Fruit fly (Drosophila melanogaster) whole organism, prepupa: Measurements from ENCODE around the gene Acp1.
"Not testable (repeated sequence)": the region's sequence is repeated elsewhere in the genome, so short reads cannot be mapped to it uniquely, and the experiment has no call there.

Source experiments
- Blimp-1 ChIP-seq: fragments of 200-800 bp; sonication (Bioruptor generic); optimal IDR thresholded peaks from 3 replicates; lab custom pipeline; 2017; ENCODE audit warnings: missing biosample characterization, missing genetic modification characterization, mild to moderate bottlenecking, moderate library complexity, missing genetic modification reagents
- CG10631 ChIP-seq: fragments of 200-800 bp; sonication (Bioruptor generic); optimal IDR thresholded peaks from 2 replicates; lab custom pipeline; 2016; ENCODE audit warnings: missing biosample characterization, missing genetic modification characterization
- CG10669 ChIP-seq: fragments of 200-800 bp; sonication (Bioruptor generic); optimal IDR thresholded peaks from 3 replicates; lab custom pipeline; 2018; ENCODE audit warnings: missing biosample characterization, mild to moderate bottlenecking, missing genetic modification characterization, moderate library complexity
- CG11294 ChIP-seq: fragments of 200-800 bp; sonication (Bioruptor generic); IDR thresholded peaks from 2 replicates; pipeline ENCODE4 v1.3.6; 2022; ENCODE audit warnings: missing biosample characterization, missing genetic modification characterization
- CG11902 ChIP-seq: fragments of 200-800 bp; sonication (Bioruptor generic); optimal IDR thresholded peaks from 3 replicates; lab custom pipeline; 2016; ENCODE audit warnings: missing biosample characterization, missing genetic modification characterization
- CG15336 ChIP-seq: fragments of 200-800 bp; sonication (Bioruptor generic); IDR thresholded peaks from 2 replicates; pipeline ENCODE4 v1.3.6; 2022; ENCODE audit warnings: missing biosample characterization, missing genetic modification characterization
- CG1621 ChIP-seq: fragments of 200-800 bp; sonication (Bioruptor generic); optimal IDR thresholded peaks from 3 replicates; lab custom pipeline; 2018; ENCODE audit warnings: missing biosample characterization, mild to moderate bottlenecking, missing genetic modification characterization
- CG31627 ChIP-seq: fragments of 200-800 bp; sonication (Bioruptor generic); optimal IDR thresholded peaks from 3 replicates; lab custom pipeline; 2016; ENCODE audit warnings: missing biosample characterization, missing genetic modification characterization
- CG32006 ChIP-seq: fragments of 200-800 bp; sonication (Bioruptor generic); optimal IDR thresholded peaks from 3 replicates; lab custom pipeline; 2017; ENCODE audit warnings: missing biosample characterization, mild to moderate bottlenecking, missing genetic modification characterization
- CG34406 ChIP-seq: fragments of 200-800 bp; sonication (Bioruptor generic); optimal IDR thresholded peaks from 3 replicates; lab custom pipeline; 2016; ENCODE audit warnings: missing biosample characterization, missing genetic modification characterization
- CG4318 ChIP-seq: fragments of 200-800 bp; sonication (Bioruptor generic); optimal IDR thresholded peaks from 3 replicates; lab custom pipeline; 2017; ENCODE audit warnings: missing biosample characterization, mild to moderate bottlenecking, missing genetic modification characterization
- CG6163 ChIP-seq: fragments of 200-800 bp; sonication (Bioruptor generic); IDR thresholded peaks from 3 replicates; pipeline ENCODE4 v1.3.6; 2022; ENCODE audit warnings: missing biosample characterization, missing genetic modification characterization
- CG6808 ChIP-seq: fragments of 200-800 bp; sonication (Bioruptor generic); optimal IDR thresholded peaks from 3 replicates; lab custom pipeline; 2017; ENCODE audit warnings: missing biosample characterization, missing genetic modification characterization, mild to moderate bottlenecking, moderate library complexity, missing genetic modification reagents
- CG6854 ChIP-seq: fragments of 200-800 bp; sonication (Bioruptor generic); optimal IDR thresholded peaks from 2 replicates; lab custom pipeline; 2017; ENCODE audit warnings: missing biosample characterization, mild to moderate bottlenecking, missing genetic modification characterization
- CG8119 ChIP-seq: fragments of 200-800 bp; sonication (Bioruptor generic); IDR thresholded peaks from 3 replicates; pipeline ENCODE4 v1.3.6; 2022; ENCODE audit warnings: missing biosample characterization, missing genetic modification characterization
- CG8632 ChIP-seq: fragments of 200-800 bp; sonication (Bioruptor generic); optimal IDR thresholded peaks from 3 replicates; lab custom pipeline; 2016; ENCODE audit warnings: missing biosample characterization, missing genetic modification characterization
- CG9139 ChIP-seq: fragments of 200-800 bp; sonication (Bioruptor generic); optimal IDR thresholded peaks from 3 replicates; lab custom pipeline; 2017; ENCODE audit warnings: missing biosample characterization, mild to moderate bottlenecking, missing genetic modification characterization
- Eip93F ChIP-seq: fragments of 200-800 bp; sonication (Bioruptor generic); optimal IDR thresholded peaks from 2 replicates; lab custom pipeline; 2016; ENCODE audit warnings: missing biosample characterization, mild to moderate bottlenecking, missing genetic modification characterization
- Hr38 ChIP-seq: sonication (Bioruptor generic); optimal IDR thresholded peaks from 2 replicates; lab custom pipeline; 2016; ENCODE audit warnings: missing biosample characterization, missing genetic modification characterization
- Hr39 ChIP-seq: fragments of 200-800 bp; sonication (Bioruptor generic); optimal IDR thresholded peaks from 2 replicates; lab custom pipeline; 2016; ENCODE audit warnings: missing biosample characterization, missing genetic modification characterization
- Lpt ChIP-seq: fragments of 200-800 bp; sonication (Bioruptor generic); optimal IDR thresholded peaks from 3 replicates; lab custom pipeline; 2016; ENCODE audit warnings: missing biosample characterization, missing genetic modification characterization
- OdsH ChIP-seq: fragments of 200-800 bp; sonication (Bioruptor generic); optimal IDR thresholded peaks from 3 replicates; lab custom pipeline; 2016; ENCODE audit warnings: missing biosample characterization, missing genetic modification characterization
- achi ChIP-seq: fragments of 200-800 bp; sonication (Bioruptor generic); optimal IDR thresholded peaks from 3 replicates; lab custom pipeline; 2016; ENCODE audit warnings: missing biosample characterization, missing genetic modification characterization
- acj6 ChIP-seq: fragments of 200-800 bp; sonication (Bioruptor generic); optimal IDR thresholded peaks from 3 replicates; lab custom pipeline; 2016; ENCODE audit warnings: missing biosample characterization, missing genetic modification characterization
- eg ChIP-seq: fragments of 200-800 bp; sonication (Bioruptor generic); IDR thresholded peaks from 3 replicates; pipeline ENCODE4 v1.3.6; 2022; ENCODE audit warnings: missing biosample characterization, missing genetic modification characterization
- fd59A ChIP-seq: fragments of 200-800 bp; sonication (Bioruptor generic); optimal IDR thresholded peaks from 2 replicates; lab custom pipeline; 2017; ENCODE audit warnings: missing biosample characterization, mild to moderate bottlenecking, missing genetic modification characterization, missing genetic modification reagents
- fd85E ChIP-seq: fragments of 200-800 bp; sonication (Bioruptor generic); optimal IDR thresholded peaks from 3 replicates; lab custom pipeline; 2016; ENCODE audit warnings: missing biosample characterization, missing genetic modification characterization
- fkh ChIP-seq: fragments of 200-800 bp; sonication (Bioruptor generic); optimal IDR thresholded peaks from 3 replicates; lab custom pipeline; 2017; ENCODE audit warnings: missing biosample characterization, mild to moderate bottlenecking, missing genetic modification characterization, moderate library complexity
- lz ChIP-seq: fragments of 200-800 bp; sonication (Bioruptor generic); optimal IDR thresholded peaks from 3 replicates; lab custom pipeline; 2016; ENCODE audit warnings: missing biosample characterization, missing genetic modification characterization
- net ChIP-seq: fragments of 200-800 bp; sonication (Bioruptor generic); optimal IDR thresholded peaks from 3 replicates; lab custom pipeline; 2016; ENCODE audit warnings: missing biosample characterization, missing genetic modification characterization
- ss ChIP-seq, 2 experiments: fragments of 200-800 bp; sonication (Bioruptor generic); optimal IDR thresholded peaks; 2 replicates in 1 of 2; 3 replicates in 1 of 2; lab custom pipeline; 2017 to 2018; ENCODE audit warnings: mild to moderate bottlenecking in 2 of 2, missing biosample characterization in 2 of 2, missing genetic modification characterization in 2 of 2, moderate library complexity in 1 of 2
- svp ChIP-seq: fragments of 200-800 bp; sonication (Bioruptor generic); peaks from one replicate; lab custom pipeline; 2016; ENCODE audit warnings: missing biosample characterization, missing genetic modification characterization
- topi ChIP-seq: fragments of 200-800 bp; sonication (Bioruptor generic); optimal IDR thresholded peaks from 3 replicates; lab custom pipeline; 2016; ENCODE audit warnings: missing biosample characterization, missing genetic modification characterization

Acp1 gene

DNA sequence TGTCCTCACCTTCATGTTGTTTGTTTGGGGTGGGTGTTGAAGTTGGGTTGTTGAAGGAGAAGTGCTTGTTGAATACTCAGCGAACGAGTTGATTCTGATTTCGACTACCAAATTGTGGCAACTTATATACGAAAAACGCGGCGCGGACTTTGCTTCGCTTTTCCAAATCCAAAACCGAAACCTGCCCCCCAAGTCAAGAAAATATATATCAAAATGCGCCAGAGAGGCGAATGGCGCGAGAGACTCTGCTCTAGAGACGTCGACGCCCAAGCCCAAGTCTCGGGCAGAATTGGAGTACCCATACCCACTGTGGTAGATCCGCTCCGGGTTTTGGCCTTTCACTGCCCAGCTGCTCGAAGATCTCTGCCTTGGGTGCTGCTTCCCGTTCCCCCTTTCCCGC is 3.4 kb upstream of the Acp1 start, which contains the start of gene CG7214:
Gene CG7214 (minus strand): TSS at position 101 of the 400 bp plus-strand sequence.
- TF ChIP-seq fd59A (GFP tag; lab: Kevin White, UChicago) (no peak), lz (GFP tag; lab: Kevin White, UChicago) (no peak), achi (GFP tag; lab: Kevin White, UChicago) (no peak), topi (no peak), CG15336 (no peak), CG9139 (GFP tag; lab: Kevin White, UChicago) (no peak), CG8119 (GFP tag; lab: Robert Waterston, UW) (no peak), Hr38 (GFP tag; lab: Kevin White, UChicago) (no peak), Eip93F (no peak), CG1621 (tag; lab: Kevin White, UChicago) (no peak), CG8632 (GFP tag; lab: Kevin White, UChicago) (no peak), CG34406 (GFP tag; lab: Kevin White, UChicago) (no peak), CG11294 (GFP tag; lab: Robert Waterston, UW) (no peak), CG6163 (GFP tag; lab: Robert Waterston, UW) (no peak), Blimp-1 (GFP tag; lab: Kevin White, UChicago) (no peak), CG10631 (GFP tag; lab: Kevin White, UChicago) (no peak), CG11902 (GFP tag; lab: Kevin White, UChicago) (no peak), CG4318 (GFP tag; lab: Kevin White, UChicago) (no peak), CG32006 (GFP tag; lab: Kevin White, UChicago) (no peak), CG31627 (GFP tag; lab: Kevin White, UChicago) (no peak)

DNA sequence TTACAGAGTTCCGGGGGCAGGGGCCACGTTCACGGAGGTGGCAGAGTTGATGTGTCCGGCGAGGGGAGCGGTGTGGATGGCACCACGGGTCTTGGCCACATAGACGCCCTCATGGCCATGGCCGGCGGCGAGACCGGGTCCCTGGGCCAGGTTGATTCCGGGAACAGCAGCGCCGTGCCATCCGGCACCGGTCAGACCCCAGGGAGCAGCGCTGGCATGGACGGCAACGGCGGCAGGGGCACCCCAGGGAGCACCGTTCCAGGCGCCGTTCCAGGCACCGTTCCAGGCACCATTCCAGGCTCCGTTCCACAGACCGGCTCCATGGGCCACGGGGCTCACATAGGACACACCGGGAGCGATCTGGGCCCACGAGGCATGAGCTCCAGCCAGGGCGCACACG is 2.9 kb upstream of the Acp1 start:
- TF ChIP-seq fkh (GFP tag; lab: Kevin White, UChicago) (no peak), ss (GFP tag; optimal IDR thresholded peaks at IDR 0.05; lab: Kevin White, UChicago) (no peak), OdsH (GFP tag; lab: Kevin White, UChicago) (no peak), net (no peak), svp (GFP tag; lab: Kevin White, UChicago) (no peak)

DNA sequence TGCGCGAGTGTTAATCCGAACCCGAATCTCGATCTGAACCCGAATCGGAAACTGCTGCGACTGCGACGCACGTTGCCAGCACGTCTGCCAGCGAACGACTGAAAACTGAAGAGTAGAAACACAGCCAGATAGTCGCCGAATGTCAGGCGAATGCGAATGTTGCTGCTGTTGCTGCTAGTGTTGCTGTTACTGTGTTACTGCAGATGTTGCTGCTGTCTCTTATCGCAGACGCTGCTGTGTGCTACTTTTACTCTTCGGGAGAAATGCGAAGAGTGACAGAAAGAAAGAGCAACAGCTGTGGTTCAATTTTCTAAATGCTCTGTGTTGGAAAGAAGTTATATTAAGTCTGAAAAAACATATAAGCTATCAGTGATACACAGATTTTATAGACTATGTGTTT is 2.6 kb downstream of the Acp1 start, which contains the start of gene CG31904:
Gene CG31904 (minus strand): TSS at position 101 of the 400 bp plus-strand sequence.
- not testable (repeated sequence) for TF ChIP-seq CG6808 (GFP tag; lab: Kevin White, UChicago); fd85E; net

DNA sequence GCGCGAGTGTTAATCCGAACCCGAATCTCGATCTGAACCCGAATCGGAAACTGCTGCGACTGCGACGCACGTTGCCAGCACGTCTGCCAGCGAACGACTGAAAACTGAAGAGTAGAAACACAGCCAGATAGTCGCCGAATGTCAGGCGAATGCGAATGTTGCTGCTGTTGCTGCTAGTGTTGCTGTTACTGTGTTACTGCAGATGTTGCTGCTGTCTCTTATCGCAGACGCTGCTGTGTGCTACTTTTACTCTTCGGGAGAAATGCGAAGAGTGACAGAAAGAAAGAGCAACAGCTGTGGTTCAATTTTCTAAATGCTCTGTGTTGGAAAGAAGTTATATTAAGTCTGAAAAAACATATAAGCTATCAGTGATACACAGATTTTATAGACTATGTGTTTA is 8.8 kb downstream of the Acp1 start, which contains the start of gene CG13796:
Gene CG13796 (minus strand): TSS at position 101 of the 400 bp plus-strand sequence.
- TF ChIP-seq CG8632 (GFP tag; lab: Kevin White, UChicago); acj6 (GFP tag; lab: Kevin White, UChicago); CG8119 (GFP tag; lab: Robert Waterston, UW): not testable (repeated sequence)

DNA sequence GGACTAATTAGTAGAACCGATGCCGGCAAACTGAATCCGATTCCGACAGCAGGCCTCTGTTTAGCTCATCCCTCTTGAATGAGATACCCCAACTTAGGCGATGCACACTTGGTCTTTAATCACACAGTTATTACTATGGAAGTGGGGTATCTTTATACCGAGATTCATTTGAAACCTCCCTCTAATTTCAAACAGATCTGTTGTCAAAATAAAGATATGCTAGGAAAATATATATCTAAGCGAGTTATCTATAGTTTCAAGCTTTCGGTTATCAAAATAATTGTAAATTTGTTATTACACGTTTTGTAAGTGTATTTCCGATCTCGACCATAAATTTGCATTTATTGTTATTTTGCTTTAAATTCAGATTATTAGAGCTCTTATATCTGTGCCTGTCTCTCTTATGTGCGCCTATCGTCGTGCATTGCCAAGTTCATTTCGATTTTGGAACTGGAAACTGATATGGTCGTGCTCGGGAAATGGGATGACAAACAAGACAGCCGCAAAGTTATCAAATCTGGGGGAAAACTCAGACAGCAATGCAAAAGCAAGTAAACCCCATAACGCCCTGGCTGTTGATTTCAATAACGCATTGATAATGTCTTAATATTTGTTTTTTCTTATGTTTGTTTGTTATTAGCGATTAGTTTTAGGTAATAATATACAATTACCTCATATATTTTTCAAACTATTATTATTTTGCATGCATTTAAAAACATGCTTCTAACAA is 14.9 kb downstream of the Acp1 start, which contains the start of gene CG13795:
Gene CG13795 (minus strand): TSS at position 31 of the 730 bp plus-strand sequence.
- TF ChIP-seq svp (GFP tag; lab: Kevin White, UChicago) (peak; percentile 70), eg (GFP tag; lab: Robert Waterston, UW) (no peak), Lpt (GFP tag; lab: Kevin White, UChicago) (no peak), CG32006 (GFP tag; lab: Kevin White, UChicago) (peak; percentile 8), Hr39 (GFP tag; lab: Kevin White, UChicago) (peak; percentile 37), lz (GFP tag; lab: Kevin White, UChicago) (peak; percentile 11), CG6854 (no peak), OdsH (GFP tag; lab: Kevin White, UChicago) (peak; percentile 20), CG10669 (peak; percentile 24)
